Fruit fly (Drosophila melanogaster) whole organism, wandering third instar larva: ENCODE data around the gene Cp7Fa.

Experiments used
- Abd-B ChIP-seq: fragments of >200 bp; optimal IDR thresholded peaks from 2 replicates; lab custom pipeline; 2017; ENCODE audit warnings: missing biosample characterization, missing genetic modification characterization
- CG32264 ChIP-seq: fragments of 200-800 bp; sonication (Bioruptor generic); optimal IDR thresholded peaks from 2 replicates; lab custom pipeline; 2016; ENCODE audit warnings: missing biosample characterization, missing genetic modification characterization
- CG9705 ChIP-seq: fragments of 200-800 bp; sonication (Bioruptor generic); optimal IDR thresholded peaks from 2 replicates; lab custom pipeline; 2018; ENCODE audit warnings: missing biosample characterization, mild to moderate bottlenecking, missing genetic modification characterization
- CrebA ChIP-seq: fragments of 200-800 bp; sonication (Bioruptor generic); optimal IDR thresholded peaks from 2 replicates; lab custom pipeline; 2016; ENCODE audit warnings: missing biosample characterization, mild to moderate bottlenecking, missing genetic modification characterization, borderline replicate concordance
- Dfd ChIP-seq: fragments of >200 bp; optimal IDR thresholded peaks from 2 replicates; lab custom pipeline; 2017; ENCODE audit warnings: missing biosample characterization, missing genetic modification characterization
- Dif ChIP-seq: fragments of 200-275, 200-300 bp; sonication (Bioruptor generic); optimal IDR thresholded peaks from 2 replicates; lab custom pipeline; 2018; ENCODE audit warnings: missing biosample characterization, missing genetic modification characterization; ENCODE audit not compliant: partially characterized antibody
- GATAd ChIP-seq: sonication (Bioruptor generic); optimal IDR thresholded peaks from 2 replicates; lab custom pipeline; 2016; ENCODE audit warnings: missing biosample characterization, missing genetic modification characterization
- HLH106 ChIP-seq: fragments of 200-800 bp; optimal IDR thresholded peaks from 3 replicates; lab custom pipeline; 2019; ENCODE audit warnings: missing biosample characterization, mild to moderate bottlenecking, missing genetic modification characterization, moderate library complexity
- Hnf4 ChIP-seq: fragments of 200-800 bp; sonication (Bioruptor generic); optimal IDR thresholded peaks from 2 replicates; lab custom pipeline; 2016; ENCODE audit warnings: missing biosample characterization, mild to moderate bottlenecking, missing genetic modification characterization
- Hr78 ChIP-seq: fragments of >200 bp; optimal IDR thresholded peaks from 2 replicates; lab custom pipeline; 2017; ENCODE audit warnings: missing biosample characterization, missing genetic modification characterization
- Hr83 ChIP-seq: fragments of 200-300 bp; sonication (Bioruptor generic); optimal IDR thresholded peaks from 2 replicates; lab custom pipeline; 2016; ENCODE audit warnings: missing biosample characterization, mild to moderate bottlenecking, missing genetic modification characterization, moderate library complexity; ENCODE audit not compliant: poor library complexity, severe bottlenecking
- Jra ChIP-seq: sonication (Bioruptor generic); optimal IDR thresholded peaks from 2 replicates; lab custom pipeline; 2016; ENCODE audit warnings: missing biosample characterization, missing genetic modification characterization
- Mio ChIP-seq: sonication (Bioruptor generic); optimal IDR thresholded peaks from 2 replicates; lab custom pipeline; 2016; ENCODE audit warnings: missing biosample characterization, missing genetic modification characterization
- Myc ChIP-seq: fragments of >200 bp; optimal IDR thresholded peaks from 2 replicates; lab custom pipeline; 2017
- N ChIP-seq: fragments of >200 bp; optimal IDR thresholded peaks from 2 replicates; lab custom pipeline; 2018; ENCODE audit warnings: missing biosample characterization, missing external identifiers, missing genetic modification characterization
- OdsH ChIP-seq: fragments of 200-800 bp; sonication (Bioruptor generic); optimal IDR thresholded peaks from 2 replicates; lab custom pipeline; 2016; ENCODE audit warnings: missing biosample characterization, mild to moderate bottlenecking, missing genetic modification characterization
- Rel ChIP-seq, 2 experiments: fragments of 200-800 bp; sonication (Bioruptor generic) in 1 of 2; optimal IDR thresholded peaks; 2 replicates in 1 of 2; 3 replicates in 1 of 2; lab custom pipeline; 2016 to 2019; ENCODE audit warnings: mild to moderate bottlenecking in 2 of 2, missing biosample characterization in 2 of 2, missing genetic modification characterization in 2 of 2, moderate library complexity in 1 of 2
- Sp1 ChIP-seq: fragments of 200-800 bp; sonication (Bioruptor generic); optimal IDR thresholded peaks from 3 replicates; lab custom pipeline; 2019; ENCODE audit warnings: missing biosample characterization, mild to moderate bottlenecking, missing genetic modification characterization, moderate library complexity
- Vsx2 ChIP-seq: fragments of 200-300, 225-300 bp; sonication (Bioruptor generic); optimal IDR thresholded peaks from 2 replicates; lab custom pipeline; 2018; ENCODE audit warnings: missing biosample characterization, missing genetic modification characterization; ENCODE audit not compliant: partially characterized antibody
- br ChIP-seq: fragments of 200-800 bp; sonication (Bioruptor generic); optimal IDR thresholded peaks from 2 replicates; lab custom pipeline; 2016; ENCODE audit warnings: missing biosample characterization, missing genetic modification characterization
- brk ChIP-seq: fragments of 200-800 bp; sonication (Bioruptor generic); optimal IDR thresholded peaks from 2 replicates; lab custom pipeline; 2016; ENCODE audit warnings: missing biosample characterization, mild to moderate bottlenecking, missing genetic modification characterization
- dl ChIP-seq, 2 experiments: fragments of 175-275, 200-275 bp in 1 of 2; fragments of 200-275 bp in 1 of 2; sonication (Bioruptor generic); optimal IDR thresholded peaks; lab custom pipeline; 2018; ENCODE audit warnings: mild to moderate bottlenecking in 2 of 2, missing biosample characterization in 2 of 2, missing genetic modification characterization in 2 of 2, moderate library complexity in 2 of 2; ENCODE audit not compliant: partially characterized antibody in 2 of 2, insufficient read depth in 1 of 2
- dmrt93B ChIP-seq: fragments of 200-800 bp; sonication (Bioruptor generic); optimal IDR thresholded peaks from 2 replicates; lab custom pipeline; 2018; ENCODE audit warnings: missing biosample characterization, mild to moderate bottlenecking, missing genetic modification characterization
- dsf ChIP-seq: sonication (Bioruptor generic); optimal IDR thresholded peaks from 2 replicates; lab custom pipeline; 2016; ENCODE audit warnings: missing biosample characterization, missing genetic modification characterization, borderline replicate concordance
- ey ChIP-seq: fragments of 200-800 bp; sonication (Bioruptor generic); optimal IDR thresholded peaks from 2 replicates; lab custom pipeline; 2016; ENCODE audit warnings: missing biosample characterization, missing genetic modification characterization
- foxo ChIP-seq, 2 experiments: fragments of 200-800 bp; sonication (Bioruptor generic); optimal IDR thresholded peaks; 2 replicates in 1 of 2; 3 replicates in 1 of 2; lab custom pipeline; 2016 to 2017; ENCODE audit warnings: missing biosample characterization in 2 of 2, missing genetic modification characterization in 2 of 2
- fru ChIP-seq: fragments of 200-800 bp; sonication (Bioruptor generic); optimal IDR thresholded peaks from 3 replicates; lab custom pipeline; 2016; ENCODE audit warnings: missing biosample characterization, mild to moderate bottlenecking, missing genetic modification characterization
- h ChIP-seq: fragments of 200-800 bp; sonication (Bioruptor generic); optimal IDR thresholded peaks from 3 replicates; lab custom pipeline; 2016; ENCODE audit warnings: missing biosample characterization, mild to moderate bottlenecking, missing genetic modification characterization
- jim ChIP-seq: fragments of 175-275, 200-325 bp; sonication (Bioruptor generic); optimal IDR thresholded peaks from 2 replicates; lab custom pipeline; 2016; ENCODE audit warnings: missing biosample characterization, mild to moderate bottlenecking, missing genetic modification characterization
- lola ChIP-seq: fragments of >200 bp; optimal IDR thresholded peaks from 2 replicates; lab custom pipeline; 2017; ENCODE audit warnings: missing biosample characterization, missing genetic modification characterization
- pan ChIP-seq: fragments of >200 bp; optimal IDR thresholded peaks from 2 replicates; lab custom pipeline; 2017
- psq ChIP-seq: fragments of 200-800 bp; sonication (Bioruptor generic); optimal IDR thresholded peaks from 3 replicates; lab custom pipeline; 2017; ENCODE audit warnings: missing biosample characterization, mild to moderate bottlenecking, missing genetic modification characterization, moderate library complexity
- rgr ChIP-seq: fragments of 200-800 bp; sonication (Bioruptor generic); optimal IDR thresholded peaks from 3 replicates; lab custom pipeline; 2016; ENCODE audit warnings: missing biosample characterization, mild to moderate bottlenecking, missing genetic modification characterization
- sage ChIP-seq: fragments of 200-800 bp; sonication (Bioruptor generic); optimal IDR thresholded peaks from 2 replicates; lab custom pipeline; 2016; ENCODE audit warnings: missing biosample characterization, mild to moderate bottlenecking, missing genetic modification characterization
- sv ChIP-seq: fragments of 200-800 bp; sonication (Bioruptor generic); optimal IDR thresholded peaks from 3 replicates; lab custom pipeline; 2016; ENCODE audit warnings: missing biosample characterization, missing genetic modification characterization
- tai ChIP-seq: sonication (Bioruptor generic); optimal IDR thresholded peaks from 2 replicates; lab custom pipeline; 2016; ENCODE audit warnings: missing biosample characterization, missing genetic modification characterization
- usp ChIP-seq: fragments of >200 bp; optimal IDR thresholded peaks from 2 replicates; lab custom pipeline; 2017; ENCODE audit warnings: missing biosample characterization, missing genetic modification characterization
- woc ChIP-seq: sonication (Bioruptor generic); optimal IDR thresholded peaks from 2 replicates; lab custom pipeline; 2016; ENCODE audit warnings: missing biosample characterization, mild to moderate bottlenecking, missing genetic modification characterization

Cp7Fa gene

DNA sequence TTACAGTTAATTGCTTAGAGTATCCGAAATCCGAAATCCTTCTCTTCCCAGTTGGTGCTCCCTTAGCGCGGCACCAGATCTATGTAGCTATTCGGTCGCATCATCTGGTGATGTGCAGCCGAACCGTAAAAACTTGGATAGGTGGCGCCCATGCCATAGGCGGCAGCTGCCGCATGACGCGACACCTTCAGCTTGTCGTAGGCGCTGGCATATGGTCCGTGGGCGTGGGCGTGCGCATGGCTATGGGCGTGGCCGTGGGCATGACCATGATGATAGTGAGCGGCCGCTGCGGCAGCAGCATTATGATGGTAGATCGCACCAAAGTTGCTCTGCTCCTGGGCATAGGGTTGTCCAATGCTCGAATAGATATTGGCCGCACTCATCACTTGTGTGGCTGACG is 22.5 kb upstream of the Cp7Fa start:
- no peak for TF ChIP-seq foxo (GFP tag; optimal IDR thresholded peaks at IDR 0.05; lab: Kevin White, UChicago)
- no peak for TF ChIP-seq Mio
- no peak for TF ChIP-seq ey (GFP tag; lab: Kevin White, UChicago)
- no peak for TF ChIP-seq Hnf4
- no peak for TF ChIP-seq HLH106 (tag; lab: Kevin White, UChicago)

DNA sequence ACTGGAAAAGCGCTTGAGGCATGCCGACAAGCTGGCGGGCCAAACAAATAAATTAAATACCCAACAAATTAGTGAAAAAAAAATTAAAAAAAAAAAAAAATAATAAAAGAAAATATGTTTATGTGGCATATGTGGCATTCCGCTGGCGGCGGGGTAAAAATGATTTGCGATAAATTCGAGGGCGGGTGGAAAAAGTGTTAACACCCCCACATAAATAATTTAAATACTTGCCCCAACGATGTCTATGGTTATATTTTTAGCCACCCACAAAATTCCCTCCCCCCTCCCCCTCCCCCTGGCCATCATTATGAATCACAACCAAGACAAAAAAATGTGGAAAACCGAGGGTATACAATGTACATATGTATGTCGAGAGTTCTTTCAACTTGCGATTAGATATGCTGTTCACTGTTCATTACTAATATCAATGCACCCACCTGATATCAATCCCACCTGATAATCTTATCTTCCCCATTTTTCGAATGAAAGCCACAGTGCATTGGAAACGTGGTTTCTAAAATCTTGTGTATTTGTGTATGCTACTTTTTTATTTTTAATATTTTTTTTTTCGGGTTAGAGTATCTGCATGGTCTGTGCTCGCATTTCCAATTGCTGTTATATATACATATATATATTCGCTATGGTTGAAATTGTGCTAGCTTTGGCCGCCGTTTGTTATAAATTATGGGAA is 20.3 kb upstream of the Cp7Fa start:
- TF ChIP-seq woc (GFP tag; lab: Kevin White, UChicago) (no peak), Hr83 (GFP tag; lab: Kevin White, UChicago) (no peak), fru (GFP tag; lab: Kevin White, UChicago) (no peak)
- TF ChIP-seq, all 38 proteins: peak for 0

DNA sequence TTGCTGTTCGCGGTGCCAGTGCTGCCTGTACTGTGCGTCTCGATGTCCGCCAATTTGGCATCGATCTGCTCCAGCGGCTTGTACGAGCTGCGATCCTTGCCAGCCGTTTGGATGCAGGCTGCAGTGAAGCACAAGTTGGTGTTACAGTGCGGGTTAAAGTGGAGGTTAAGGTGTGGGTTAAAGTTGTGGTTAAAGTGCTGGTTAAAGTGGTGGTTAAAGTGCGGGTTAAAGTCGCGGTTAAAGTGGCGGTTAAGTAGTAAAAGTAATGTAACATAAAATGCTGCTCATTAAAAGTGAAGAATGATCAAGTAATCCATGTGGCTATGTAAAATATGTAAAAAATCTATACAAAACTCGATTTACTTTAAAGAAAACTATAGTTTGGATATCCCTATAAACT is 18.5 kb upstream of the Cp7Fa start:
- TF ChIP-seq jim (GFP tag; lab: Kevin White, UChicago) (no peak), OdsH (GFP tag; lab: Kevin White, UChicago) (no peak), Myc (lab: Kevin White, UChicago) (no peak), Dif (GFP tag; lab: Kevin White, UChicago) (no peak), sage (no peak), br (GFP tag; lab: Kevin White, UChicago) (no peak), dsf (GFP tag; lab: Kevin White, UChicago) (no peak), Jra (GFP tag; lab: Kevin White, UChicago) (no peak), lola (no peak), CrebA (GFP tag; lab: Kevin White, UChicago) (no peak), woc (GFP tag; lab: Kevin White, UChicago) (no peak), dl (GFP tag; optimal IDR thresholded peaks at IDR 0.05; lab: Kevin White, UChicago; ENCODE audit: insufficient read depth in 1 of 2, partially characterized antibody in 2 of 2) (no peak), Hnf4 (no peak), rgr (GFP tag; lab: Kevin White, UChicago) (no peak)

DNA sequence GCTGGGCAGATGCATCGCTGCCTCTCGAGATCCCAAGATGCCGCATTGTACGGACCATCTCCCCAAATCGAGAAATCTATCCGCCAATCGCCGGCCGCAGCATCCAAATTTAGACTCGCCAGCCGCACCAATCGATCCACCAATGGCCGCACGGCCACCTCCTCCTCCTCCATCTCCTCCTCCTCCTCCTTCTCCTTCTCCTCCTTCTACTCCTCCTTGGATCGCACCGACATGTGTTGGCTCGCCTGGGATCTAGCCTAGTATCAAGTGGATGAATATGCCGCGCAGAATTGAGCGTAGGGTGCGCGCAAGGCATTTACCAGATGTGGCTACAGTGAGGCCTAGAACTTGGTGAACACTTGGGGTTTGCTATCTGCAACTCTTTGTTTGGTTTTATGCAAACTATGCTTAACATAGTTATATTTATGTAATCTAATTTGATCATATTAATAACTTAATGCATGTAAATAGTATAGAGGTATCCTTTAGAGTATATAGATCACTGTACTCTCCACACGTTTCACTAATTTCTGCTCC is 15.6 kb upstream of the Cp7Fa start, which contains the start of gene org-1:
org-1 (minus strand) TSS at position 51 of the 537 bp plus-strand sequence.
- TF ChIP-seq Dfd (GFP tag; lab: Kevin White, UChicago) (no peak), Sp1 (GFP tag; lab: Kevin White, UChicago) (peak; percentile 66), usp (GFP tag; lab: Kevin White, UChicago) (no peak), lola (no peak), Myc (lab: Kevin White, UChicago) (no peak), fru (GFP tag; lab: Kevin White, UChicago) (peak; percentile 67), HLH106 (tag; lab: Kevin White, UChicago) (peak; percentile 77), pan (lab: Kevin White, UChicago) (no peak), tai (peak; percentile 16), Hr83 (GFP tag; lab: Kevin White, UChicago) (no peak), GATAd (GFP tag; lab: Kevin White, UChicago) (no peak), dsf (GFP tag; lab: Kevin White, UChicago) (no peak), CrebA (GFP tag; lab: Kevin White, UChicago) (no peak), Rel (GFP tag; optimal IDR thresholded peaks at IDR 0.05; lab: Kevin White, UChicago) (no peak), Rel (tag; optimal IDR thresholded peaks at IDR 0.05; lab: Kevin White, UChicago) (peak; percentile 19), foxo (GFP tag; optimal IDR thresholded peaks at IDR 0.05; lab: Kevin White, UChicago) (peak in 1 of 2 experiments; percentile 81), brk (GFP tag; lab: Kevin White, UChicago) (peak; percentile 4), Hr78 (GFP tag; lab: Kevin White, UChicago) (no peak), CG9705 (GFP tag; lab: Kevin White, UChicago) (peak; percentile 62), dl (GFP tag; optimal IDR thresholded peaks at IDR 0.05; lab: Kevin White, UChicago; ENCODE audit: insufficient read depth in 1 of 2, partially characterized antibody in 2 of 2) (no peak), ey (GFP tag; lab: Kevin White, UChicago) (peak; percentile 74), br (GFP tag; lab: Kevin White, UChicago) (peak; percentile 60), CG32264 (GFP tag; lab: Kevin White, UChicago) (no peak), sv (GFP tag; lab: Kevin White, UChicago) (peak; percentile 79), N (GFP tag; lab: Kevin White, UChicago) (no peak), OdsH (GFP tag; lab: Kevin White, UChicago) (peak; percentile 69), Mio (no peak), Jra (GFP tag; lab: Kevin White, UChicago) (no peak), rgr (GFP tag; lab: Kevin White, UChicago) (peak; percentile 76), Hnf4 (peak; percentile 71), sage (peak; percentile 43), woc (GFP tag; lab: Kevin White, UChicago) (peak; percentile 26), psq (peak; percentile 61), jim (GFP tag; lab: Kevin White, UChicago) (no peak), Dif (GFP tag; lab: Kevin White, UChicago) (no peak), Vsx2 (GFP tag; lab: Kevin White, UChicago) (no peak), dmrt93B (GFP tag; lab: Kevin White, UChicago) (peak; percentile 56), h (GFP tag; lab: Kevin White, UChicago) (peak; percentile 77), Abd-B (GFP tag; lab: Kevin White, UChicago) (no peak)
